Fruit fly (Drosophila melanogaster): ENCODE measurements around the gene REG.

- TF ChIP-seq cnc (optimal IDR thresholded peaks at IDR 0.05) (no peak), CG33017 (tag; optimal IDR thresholded peaks at IDR 0.05) (no peak)
Observed at dm6 chrX:13229217-13229616, 17.1 kb downstream of the REG start.
